Worm (Caenorhabditis elegans) whole organism, L4 larva: ENCODE results near the gene srx-33.

Source experiments
- F26F4.8 ChIP-seq: fragments of 200-800 bp; sonication (Bioruptor generic); conservative IDR thresholded peaks from 2 replicates; pipeline ENCODE4 v1.3.6; 2022; ENCODE audit warnings: missing genetic modification characterization, missing compliant biosample characterization
- F37D6.2 ChIP-seq: sonication (generic microtip); optimal IDR thresholded peaks from 2 replicates; lab custom pipeline; 2016; ENCODE audit warnings: mild to moderate bottlenecking, missing genetic modification characterization, missing compliant biosample characterization
- F44E2.7 ChIP-seq: fragments of 200-800 bp; sonication (Bioruptor generic); IDR thresholded peaks from 2 replicates; pipeline ENCODE4 v2.1.2; 2022; ENCODE audit warnings: missing genetic modification characterization, missing compliant biosample characterization
- F49E8.2 ChIP-seq: sonication (generic microtip); optimal IDR thresholded peaks from 2 replicates; lab custom pipeline; 2016; ENCODE audit warnings: missing compliant biosample characterization, mild to moderate bottlenecking, missing genetic modification characterization, borderline replicate concordance
- R02D3.7 ChIP-seq: fragments of 150-350 bp; sonication (generic microtip); optimal IDR thresholded peaks from 3 replicates; lab custom pipeline; 2014; ENCODE audit warnings: missing biosample characterization, missing genetic modification characterization
- T26A8.4 ChIP-seq: fragments of 200-800 bp; sonication (Bioruptor generic); IDR thresholded peaks from 2 replicates; pipeline ENCODE4 v1.3.6; 2022; ENCODE audit warnings: missing genetic modification characterization, missing compliant biosample characterization
- Y5F2A.4 ChIP-seq: fragments of 200-800 bp; sonication (Bioruptor generic); optimal IDR thresholded peaks from 2 replicates; lab custom pipeline; 2018; ENCODE audit warnings: mild to moderate bottlenecking, missing genetic modification characterization, missing compliant biosample characterization
- ama-1 ChIP-seq: fragments of 150-350 bp; optimal IDR thresholded peaks from 2 replicates; lab custom pipeline; 2014; ENCODE audit warnings: inconsistent platforms, mixed read lengths
- attf-4 ChIP-seq: sonication (generic microtip); optimal IDR thresholded peaks from 3 replicates; lab custom pipeline; 2017; ENCODE audit warnings: missing biosample characterization, missing genetic modification characterization
- ceh-20 ChIP-seq: fragments of 200-800 bp; sonication (Bioruptor generic); IDR thresholded peaks from 2 replicates; pipeline ENCODE4 v1.3.6; 2022; ENCODE audit warnings: missing genetic modification reagents, missing genetic modification characterization, missing compliant biosample characterization
- ceh-32 ChIP-seq: sonication (generic microtip); optimal IDR thresholded peaks from 2 replicates; lab custom pipeline; 2016; ENCODE audit warnings: mild to moderate bottlenecking, missing genetic modification characterization, missing compliant biosample characterization; ENCODE audit not compliant: poor library complexity
- ceh-62 ChIP-seq: sonication (generic microtip); optimal IDR thresholded peaks from 2 replicates; lab custom pipeline; 2017; ENCODE audit warnings: missing biosample characterization, missing genetic modification characterization
- ceh-82 ChIP-seq: sonication (generic microtip); optimal IDR thresholded peaks from 2 replicates; lab custom pipeline; 2017; ENCODE audit warnings: missing biosample characterization, missing genetic modification characterization
- daf-16 ChIP-seq, 3 experiments: sonication (generic microtip); optimal IDR thresholded peaks; 2 replicates each; lab custom pipeline; 2016 to 2017; ENCODE audit warnings: missing genetic modification characterization in 3 of 3, missing genetic modification reagents in 3 of 3, mild to moderate bottlenecking in 2 of 3, missing compliant biosample characterization in 2 of 3, missing biosample characterization in 1 of 3, moderate library complexity in 1 of 3
- daf-8 ChIP-seq: fragments of 200-800 bp; sonication (Bioruptor generic); IDR thresholded peaks from 2 replicates; pipeline ENCODE4 v1.3.6; 2022; ENCODE audit warnings: missing genetic modification characterization, missing compliant biosample characterization
- dve-1 ChIP-seq: sonication (generic microtip); optimal IDR thresholded peaks from 2 replicates; lab custom pipeline; 2017; ENCODE audit warnings: antibody characterized with exemption, mild to moderate bottlenecking, missing genetic modification characterization, missing compliant biosample characterization; ENCODE audit not compliant: insufficient read depth
- fkh-10 ChIP-seq: fragments of 150-350 bp; optimal IDR thresholded peaks from 2 replicates; lab custom pipeline; 2014; ENCODE audit warnings: missing biosample characterization, missing genetic modification reagents, missing genetic modification characterization
- gei-8 ChIP-seq: fragments of 200-800 bp; sonication (Bioruptor generic); optimal IDR thresholded peaks from 2 replicates; lab custom pipeline; 2018; ENCODE audit warnings: mild to moderate bottlenecking, missing genetic modification characterization, missing compliant biosample characterization
- hif-1 ChIP-seq, 2 experiments: sonication (generic microtip); optimal IDR thresholded peaks; 2 replicates each; lab custom pipeline; 2016 to 2017; ENCODE audit warnings: missing compliant biosample characterization in 2 of 2, missing genetic modification characterization in 2 of 2, missing genetic modification reagents in 2 of 2, missing genotype in 2 of 2, mild to moderate bottlenecking in 1 of 2
- hlh-11 ChIP-seq: fragments of 200-800 bp; sonication (Bioruptor generic); optimal IDR thresholded peaks from 2 replicates; lab custom pipeline; 2018; ENCODE audit warnings: mild to moderate bottlenecking, missing genetic modification characterization, missing compliant biosample characterization
- hlh-30 ChIP-seq: sonication (generic microtip); optimal IDR thresholded peaks from 2 replicates; lab custom pipeline; 2017; ENCODE audit warnings: antibody characterized with exemption, mild to moderate bottlenecking, missing genetic modification characterization, missing compliant biosample characterization; ENCODE audit not compliant: insufficient read depth
- hmg-1.1 ChIP-seq: fragments of 200-800 bp; sonication (Bioruptor generic); IDR thresholded peaks from 2 replicates; pipeline ENCODE4 v1.3.6; 2022; ENCODE audit warnings: missing genetic modification reagents, missing genetic modification characterization, missing compliant biosample characterization
- lin-1 ChIP-seq: fragments of 200-800 bp; sonication (Bioruptor generic); IDR thresholded peaks from 2 replicates; pipeline ENCODE4 v1.3.6; 2022; ENCODE audit warnings: missing genetic modification reagents, missing genetic modification characterization, missing compliant biosample characterization
- lin-13 ChIP-seq: fragments of 150-350 bp; optimal IDR thresholded peaks from 2 replicates; lab custom pipeline; 2014; ENCODE audit warnings: missing biosample characterization, missing genetic modification reagents, missing genetic modification characterization
- lin-39 ChIP-seq: fragments of 150-350 bp; optimal IDR thresholded peaks from 2 replicates; lab custom pipeline; 2014; ENCODE audit warnings: missing biosample characterization, missing genetic modification reagents, missing genetic modification characterization
- mdt-29 ChIP-seq: fragments of 200-800 bp; sonication (Bioruptor generic); IDR thresholded peaks from 2 replicates; pipeline ENCODE4 v1.3.6; 2022; ENCODE audit warnings: missing genetic modification reagents, missing genetic modification characterization, missing compliant biosample characterization
- nhr-102 ChIP-seq: sonication (generic microtip); optimal IDR thresholded peaks from 2 replicates; lab custom pipeline; 2016; ENCODE audit warnings: mild to moderate bottlenecking, missing genetic modification characterization, moderate library complexity, missing compliant biosample characterization
- nhr-28 ChIP-seq: fragments of 150-350 bp; optimal IDR thresholded peaks from 2 replicates; lab custom pipeline; 2014; ENCODE audit warnings: missing biosample characterization, missing genetic modification characterization
- nhr-41 ChIP-seq: fragments of 200-800 bp; sonication (Bioruptor generic); IDR thresholded peaks from 2 replicates; pipeline ENCODE4 v1.3.6; 2022; ENCODE audit warnings: missing genetic modification reagents, missing genetic modification characterization, missing compliant biosample characterization
- nhr-48 ChIP-seq: sonication (generic microtip); optimal IDR thresholded peaks from 2 replicates; lab custom pipeline; 2016; ENCODE audit warnings: mild to moderate bottlenecking, missing genetic modification characterization, missing compliant biosample characterization
- nhr-77 ChIP-seq: fragments of 150-350 bp; optimal IDR thresholded peaks from 2 replicates; lab custom pipeline; 2014; ENCODE audit warnings: missing biosample characterization, missing genetic modification characterization
- php-3 ChIP-seq: fragments of 200-800 bp; sonication (Bioruptor generic); IDR thresholded peaks from 2 replicates; pipeline ENCODE4 v1.3.6; 2022; ENCODE audit warnings: missing genetic modification reagents, missing genetic modification characterization, missing compliant biosample characterization
- rbr-2 ChIP-seq: sonication (generic microtip); optimal IDR thresholded peaks from 2 replicates; lab custom pipeline; 2016; ENCODE audit warnings: missing genotype, missing genetic modification characterization, missing compliant biosample characterization
- sdz-12 ChIP-seq: fragments of 200-800 bp; sonication (Bioruptor generic); optimal IDR thresholded peaks from 2 replicates; lab custom pipeline; 2018; ENCODE audit warnings: mild to moderate bottlenecking, missing genetic modification characterization, missing compliant biosample characterization
- skn-1 ChIP-seq: fragments of 150-350 bp; optimal IDR thresholded peaks from 2 replicates; lab custom pipeline; 2014; ENCODE audit warnings: missing biosample characterization, missing genetic modification characterization
- spr-3 ChIP-seq: fragments of 200-800 bp; sonication (Bioruptor generic); optimal IDR thresholded peaks from 2 replicates; lab custom pipeline; 2018; ENCODE audit warnings: mild to moderate bottlenecking, missing genetic modification characterization, missing compliant biosample characterization
- unc-130 ChIP-seq: sonication (generic microtip); optimal IDR thresholded peaks from 2 replicates; lab custom pipeline; 2016; ENCODE audit warnings: missing genetic modification reagents, missing genetic modification characterization, missing compliant biosample characterization
- unc-39 ChIP-seq: sonication (generic microtip); optimal IDR thresholded peaks from 2 replicates; lab custom pipeline; 2017; ENCODE audit warnings: missing biosample characterization, missing genetic modification characterization
- unc-62 ChIP-seq, 3 experiments: fragments of 150-350 bp in 1 of 3; sonication (generic microtip); optimal IDR thresholded peaks in 2 of 3; peaks in 1 of 3; 1 replicate in 1 of 3; 2 replicates in 2 of 3; lab custom pipeline; 2014 to 2017; ENCODE audit warnings: missing biosample characterization in 3 of 3, missing genetic modification characterization in 3 of 3, missing genetic modification reagents in 3 of 3, missing genotype in 1 of 3
- vab-7 ChIP-seq: fragments of 200-800 bp; sonication (Bioruptor generic); IDR thresholded peaks from 2 replicates; pipeline ENCODE4 v1.3.6; 2022; ENCODE audit warnings: missing genetic modification reagents, missing genetic modification characterization, missing compliant biosample characterization
- zfp-3 ChIP-seq: fragments of 200-800 bp; sonication (Bioruptor generic); conservative IDR thresholded peaks from 2 replicates; pipeline ENCODE4 v1.3.6; 2022; ENCODE audit warnings: missing genetic modification reagents, missing genetic modification characterization, missing compliant biosample characterization
- zip-11 ChIP-seq: fragments of 200-800 bp; sonication (Bioruptor generic); IDR thresholded peaks from 2 replicates; pipeline ENCODE4 v1.3.6; 2022; ENCODE audit warnings: missing genetic modification characterization, missing compliant biosample characterization
- ztf-7 ChIP-seq: fragments of 150-350 bp; optimal IDR thresholded peaks from 2 replicates; lab custom pipeline; 2014; ENCODE audit warnings: missing biosample characterization, missing genetic modification characterization

srx-33 gene

ce11 chrV:7089217-7089616 is 29.5 kb downstream of the srx-33 start (continued):
- TF ChIP-seq php-3 (GFP tag; lab: Robert Waterston, UW), result no peak
- no peak for TF ChIP-seq vab-7
- TF ChIP-seq nhr-41 (GFP tag; lab: Robert Waterston, UW), result no peak
- TF ChIP-seq skn-1 (tag; lab: Kevin White, UChicago), result no peak
- TF ChIP-seq sdz-12, result no peak
- no peak for TF ChIP-seq R02D3.7 (tag; lab: Kevin White, UChicago)
- TF ChIP-seq attf-4 (tag; lab: Kevin White, UChicago), result no peak
- no peak for TF ChIP-seq unc-130 (GFP tag; lab: Kevin White, UChicago)
- TF ChIP-seq dve-1 (tag; lab: Kevin White, UChicago), result peak; percentile 43
- TF ChIP-seq hmg-1.1 (GFP tag; lab: Robert Waterston, UW), result no peak
- no peak for TF ChIP-seq unc-39
- TF ChIP-seq nhr-48 (tag; lab: Kevin White, UChicago), result peak; percentile 40
- no peak for TF ChIP-seq ama-1 (lab: Kevin White, UChicago)
- no peak for TF ChIP-seq gei-8 (GFP tag; lab: Kevin White, UChicago)
- TF ChIP-seq F37D6.2 (tag; lab: Kevin White, UChicago), result no peak
- TF ChIP-seq hif-1 (tag; optimal IDR thresholded peaks at IDR 0.05; lab: Kevin White, UChicago), result no peak
- no peak for TF ChIP-seq lin-1 (GFP tag; lab: Robert Waterston, UW)
- peak; percentile 95 for TF ChIP-seq nhr-28 (tag; lab: Kevin White, UChicago)
- no peak for TF ChIP-seq zip-11 (GFP tag; lab: Robert Waterston, UW)
- no peak for TF ChIP-seq F49E8.2 (tag; lab: Kevin White, UChicago)
- no peak for TF ChIP-seq ztf-7 (tag; lab: Kevin White, UChicago)
- TF ChIP-seq lin-39 (tag; lab: Kevin White, UChicago), result no peak
- no peak for TF ChIP-seq spr-3
- no peak for TF ChIP-seq rbr-2 (tag; lab: Kevin White, UChicago)
- no peak for TF ChIP-seq F26F4.8
- TF ChIP-seq F44E2.7 (GFP tag; lab: Robert Waterston, UW), result no peak
- TF ChIP-seq lin-13 (GFP tag; lab: Kevin White, UChicago), result no peak
- TF ChIP-seq ceh-62 (tag; lab: Kevin White, UChicago), result no peak
- TF ChIP-seq zfp-3, result no peak
- TF ChIP-seq ceh-82, result no peak
- TF ChIP-seq nhr-102 (tag; lab: Kevin White, UChicago), result peak; percentile 58
- no peak for TF ChIP-seq T26A8.4 (GFP tag; lab: Robert Waterston, UW)
- no peak for TF ChIP-seq mdt-29 (GFP tag; lab: Robert Waterston, UW)
- no peak for TF ChIP-seq daf-8 (GFP tag; lab: Robert Waterston, UW)
- TF ChIP-seq ceh-32 (tag; lab: Kevin White, UChicago), result no peak
- no peak for TF ChIP-seq fkh-10 (GFP tag; lab: Kevin White, UChicago)
- TF ChIP-seq nhr-77 (tag; lab: Kevin White, UChicago), result peak; percentile 61
- TF ChIP-seq, all 104 proteins: peak for 17

DNA sequence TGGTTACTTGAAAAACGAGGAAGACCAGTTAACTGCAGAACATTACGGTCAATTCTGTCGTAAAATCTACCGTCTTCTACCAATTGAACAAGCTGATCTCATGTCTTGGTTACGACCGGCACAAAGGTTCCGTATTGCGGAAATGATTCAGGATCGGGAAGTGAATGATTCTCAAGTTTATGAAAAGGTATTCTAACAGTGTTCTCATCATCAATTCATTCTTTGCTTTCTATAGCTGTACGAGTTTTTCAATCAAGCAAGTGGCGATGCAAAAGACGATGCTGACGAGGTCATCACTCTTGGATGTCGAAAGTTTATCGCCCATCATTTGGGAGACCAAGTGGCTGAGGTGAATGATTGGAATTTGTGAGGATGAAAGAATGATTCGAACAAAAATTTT is 31.4 kb downstream of the srx-33 start:
- TF ChIP-seq Y5F2A.4 (GFP tag; lab: Kevin White, UChicago), result no peak
- TF ChIP-seq unc-62 (GFP tag; optimal IDR thresholded peaks at IDR 0.05 in 1 of 2; lab: Kevin White, UChicago), result peak in 1 of 2 experiments; percentile 95
- TF ChIP-seq unc-62 (tag; optimal IDR thresholded peaks at IDR 0.05; lab: Kevin White, UChicago), result no peak

- TF ChIP-seq T26A8.4 (GFP tag; lab: Robert Waterston, UW), result no peak
- no peak for TF ChIP-seq nhr-102 (tag; lab: Kevin White, UChicago)
- peak; percentile 75 for TF ChIP-seq nhr-28 (tag; lab: Kevin White, UChicago)
- peak; percentile 34 for TF ChIP-seq hlh-11
- peak in 1 of 2 experiments; percentile 41 for TF ChIP-seq daf-16 (GFP tag; optimal IDR thresholded peaks at IDR 0.05; lab: Kevin White, UChicago)
- no peak for TF ChIP-seq daf-16 (tag; optimal IDR thresholded peaks at IDR 0.05; lab: Kevin White, UChicago)
- TF ChIP-seq ceh-20, result 0 out of 2 replicates have a peak, but pooled peaks have one; percentile 23
- peak in 1 of 2 experiments; percentile 75 for TF ChIP-seq unc-62 (GFP tag; optimal IDR thresholded peaks at IDR 0.05 in 1 of 2; lab: Kevin White, UChicago)
- TF ChIP-seq unc-62 (tag; optimal IDR thresholded peaks at IDR 0.05; lab: Kevin White, UChicago), result no peak
- TF ChIP-seq nhr-77 (tag; lab: Kevin White, UChicago), result peak; percentile 11
- TF ChIP-seq hlh-30, result peak; percentile 8
These were observed 33.1 kb downstream of the srx-33 start, which contains the start of gene VC5.2 for ce11 chrV:7085518-7086104. Gene VC5.2, plus strand, starts transcription at chrV:7085956.
